Fruit fly (Drosophila melanogaster) whole organism, embryonic: ENCODE data around the gene CG33795.
A peak's percentile ranks its signal among the peaks of the same experiment; 100 is the strongest.

Source experiments
- CG10274 ChIP-seq: fragments of 200-800 bp; sonication (Bioruptor generic); optimal IDR thresholded peaks from 3 replicates; lab custom pipeline; 2017; ENCODE audit warnings: missing biosample characterization, mild to moderate bottlenecking, missing genetic modification characterization
- CG10979 ChIP-seq: fragments of 200-800 bp; sonication (Bioruptor generic); optimal IDR thresholded peaks from 2 replicates; lab custom pipeline; 2018; ENCODE audit warnings: missing biosample characterization, mild to moderate bottlenecking, missing genetic modification characterization, moderate library complexity
- CG11560 ChIP-seq: fragments of 200-800 bp; sonication (Bioruptor generic); IDR thresholded peaks from 3 replicates; pipeline ENCODE4 v1.3.6; 2022; ENCODE audit warnings: missing biosample characterization, missing genetic modification characterization
- CG12071 ChIP-seq: fragments of 200-800 bp; sonication (Bioruptor generic); optimal IDR thresholded peaks from 3 replicates; lab custom pipeline; 2018; ENCODE audit warnings: missing biosample characterization, mild to moderate bottlenecking, missing genetic modification characterization
- CG12769 ChIP-seq: fragments of 200-800 bp; sonication (Bioruptor generic); optimal IDR thresholded peaks from 2 replicates; lab custom pipeline; 2019; ENCODE audit warnings: missing biosample characterization, mild to moderate bottlenecking, missing genetic modification characterization, moderate library complexity
- CG14441 ChIP-seq: fragments of 200-800 bp; sonication (Bioruptor generic); IDR thresholded peaks from 2 replicates; pipeline ENCODE4 v1.3.6; 2022; ENCODE audit warnings: missing biosample characterization, missing genetic modification characterization
- CG16779 ChIP-seq: fragments of 200-800 bp; sonication (Bioruptor generic); IDR thresholded peaks from 2 replicates; pipeline ENCODE4 v1.3.6; 2022; ENCODE audit warnings: missing biosample characterization, missing genetic modification characterization
- CG16863 ChIP-seq: fragments of 200-800 bp; sonication (Bioruptor generic); optimal IDR thresholded peaks from 3 replicates; lab custom pipeline; 2016; ENCODE audit warnings: missing biosample characterization, missing genetic modification characterization
- CG17186 ChIP-seq: fragments of 200-800 bp; sonication (Bioruptor generic); optimal IDR thresholded peaks from 3 replicates; lab custom pipeline; 2017; ENCODE audit warnings: missing biosample characterization, missing genetic modification reagents, missing genetic modification characterization
- CG17385 ChIP-seq: fragments of 200-800 bp; sonication (Bioruptor generic); optimal IDR thresholded peaks from 3 replicates; lab custom pipeline; 2018; ENCODE audit warnings: missing biosample characterization, mild to moderate bottlenecking, missing genetic modification characterization
- CG17802 ChIP-seq: fragments of 200-800 bp; sonication (Bioruptor generic); optimal IDR thresholded peaks from 2 replicates; lab custom pipeline; 2018; ENCODE audit warnings: missing biosample characterization, mild to moderate bottlenecking, missing genetic modification characterization, moderate library complexity
- CG2889 ChIP-seq: fragments of 200-800 bp; sonication (Bioruptor generic); IDR thresholded peaks from 3 replicates; pipeline ENCODE4 v1.3.6; 2022; ENCODE audit warnings: missing biosample characterization, missing genetic modification characterization
- CG31224 ChIP-seq: fragments of 200-800 bp; sonication (Bioruptor generic); IDR thresholded peaks from 2 replicates; pipeline ENCODE4 v1.3.6; 2022; ENCODE audit warnings: missing biosample characterization, missing genetic modification characterization
- CG31388 ChIP-seq: fragments of 200-800 bp; sonication (Bioruptor generic); optimal IDR thresholded peaks from 2 replicates; lab custom pipeline; 2016; ENCODE audit warnings: missing biosample characterization, missing genetic modification characterization
- CG3281 ChIP-seq: fragments of 200-800 bp; sonication (Bioruptor generic); optimal IDR thresholded peaks from 3 replicates; lab custom pipeline; 2017; ENCODE audit warnings: missing biosample characterization, mild to moderate bottlenecking, missing genetic modification characterization
- CG3407 ChIP-seq: fragments of 200-800 bp; sonication (Bioruptor generic); optimal IDR thresholded peaks from 2 replicates; lab custom pipeline; 2018; ENCODE audit warnings: missing biosample characterization, mild to moderate bottlenecking, missing genetic modification characterization
- CG4854 ChIP-seq: fragments of 200-800 bp; sonication (Bioruptor generic); optimal IDR thresholded peaks from 2 replicates; lab custom pipeline; 2016; ENCODE audit warnings: missing biosample characterization, missing genetic modification characterization, inconsistent platforms
- CG6654 ChIP-seq: fragments of 200-800 bp; sonication (Bioruptor generic); optimal IDR thresholded peaks from 2 replicates; lab custom pipeline; 2017; ENCODE audit warnings: missing biosample characterization, mild to moderate bottlenecking, missing genetic modification characterization
- CG6683 ChIP-seq: fragments of 200-800 bp; sonication (Bioruptor generic); optimal IDR thresholded peaks from 2 replicates; lab custom pipeline; 2017; ENCODE audit warnings: missing biosample characterization, mild to moderate bottlenecking, missing genetic modification characterization, missing genetic modification reagents
- CG6689 ChIP-seq: fragments of 200-800 bp; sonication (Bioruptor generic); IDR thresholded peaks from 2 replicates; pipeline ENCODE4 v1.3.6; 2022; ENCODE audit warnings: missing biosample characterization, missing genetic modification characterization
- CG7372 ChIP-seq: fragments of 200-800 bp; sonication (Bioruptor generic); IDR thresholded peaks from 2 replicates; pipeline ENCODE4 v1.3.6; 2022; ENCODE audit warnings: missing biosample characterization, missing genetic modification characterization
- CG7745 ChIP-seq: fragments of 200-800 bp; sonication (Bioruptor generic); optimal IDR thresholded peaks from 2 replicates; lab custom pipeline; 2018; ENCODE audit warnings: missing biosample characterization, mild to moderate bottlenecking, missing genetic modification characterization, moderate library complexity
- CG7963 ChIP-seq: fragments of 200-800 bp; sonication (Bioruptor generic); IDR thresholded peaks from 3 replicates; pipeline ENCODE4 v1.3.6; 2022; ENCODE audit warnings: missing biosample characterization, missing genetic modification characterization; ENCODE audit not compliant: partially characterized antibody
- CG8944 ChIP-seq: fragments of 200-800 bp; sonication (Bioruptor generic); optimal IDR thresholded peaks from 3 replicates; lab custom pipeline; 2016; ENCODE audit warnings: missing biosample characterization, missing genetic modification characterization
- Gug ChIP-seq: fragments of 200-800 bp; sonication (Bioruptor generic); IDR thresholded peaks from 4 replicates; pipeline ENCODE4 v1.3.6; 2022; ENCODE audit warnings: missing biosample characterization, missing genetic modification characterization
- H15 ChIP-seq: fragments of 200-800 bp; sonication (Bioruptor generic); IDR thresholded peaks from 3 replicates; pipeline ENCODE4 v1.3.6; 2022; ENCODE audit warnings: missing biosample characterization, missing genetic modification characterization
- H2.0 ChIP-seq: fragments of 200-800 bp; sonication (Bioruptor generic); IDR thresholded peaks from 2 replicates; pipeline ENCODE4 v1.3.6; 2022; ENCODE audit warnings: missing biosample characterization, missing genetic modification characterization
- HLH54F ChIP-seq: fragments of 200-800 bp; sonication (Bioruptor generic); optimal IDR thresholded peaks from 3 replicates; lab custom pipeline; 2016; ENCODE audit warnings: missing biosample characterization, missing genetic modification characterization
- Kr ChIP-seq: fragments of 200-800 bp; sonication (Bioruptor generic); optimal IDR thresholded peaks from 2 replicates; lab custom pipeline; 2017; ENCODE audit warnings: missing biosample characterization, mild to moderate bottlenecking, missing genetic modification characterization
- Myb ChIP-seq: fragments of 200-800 bp; sonication (Bioruptor generic); optimal IDR thresholded peaks from 2 replicates; lab custom pipeline; 2016; ENCODE audit warnings: missing biosample characterization, missing genetic modification characterization
- Sin3A ChIP-seq: fragments of >200 bp; optimal IDR thresholded peaks from 2 replicates; lab custom pipeline; 2018
- Sox100B ChIP-seq: fragments of 200-800 bp; sonication (Bioruptor generic); optimal IDR thresholded peaks from 3 replicates; lab custom pipeline; 2018; ENCODE audit warnings: missing biosample characterization, mild to moderate bottlenecking, missing genetic modification characterization
- Sry-β ChIP-seq: fragments of 200-800 bp; sonication (Bioruptor generic); optimal IDR thresholded peaks from 2 replicates; lab custom pipeline; 2018; ENCODE audit warnings: missing biosample characterization, mild to moderate bottlenecking, missing genetic modification characterization, moderate library complexity
- al ChIP-seq: fragments of 200-800 bp; sonication (Bioruptor generic); IDR thresholded peaks from 2 replicates; pipeline ENCODE4 v1.3.6; 2022; ENCODE audit warnings: missing biosample characterization, missing genetic modification characterization
- br ChIP-seq: fragments of >200 bp; optimal IDR thresholded peaks from 2 replicates; lab custom pipeline; 2017
- da ChIP-seq: fragments of 200-800 bp; sonication (Bioruptor generic); optimal IDR thresholded peaks from 2 replicates; lab custom pipeline; 2016; ENCODE audit warnings: missing biosample characterization, missing genetic modification characterization
- dmrt99B ChIP-seq: fragments of 200-800 bp; sonication (Bioruptor generic); optimal IDR thresholded peaks from 2 replicates; lab custom pipeline; 2018; ENCODE audit warnings: missing biosample characterization, mild to moderate bottlenecking, missing genetic modification characterization, moderate library complexity
- fru ChIP-seq: fragments of >200 bp; optimal IDR thresholded peaks from 2 replicates; lab custom pipeline; 2017
- gcm ChIP-seq: fragments of 200-800 bp; sonication (Bioruptor generic); optimal IDR thresholded peaks from 2 replicates; lab custom pipeline; 2019; ENCODE audit warnings: missing biosample characterization, mild to moderate bottlenecking, missing genetic modification characterization, moderate library complexity
- gem ChIP-seq: fragments of 200-800 bp; sonication (Bioruptor generic); optimal IDR thresholded peaks from 2 replicates; lab custom pipeline; 2019; ENCODE audit warnings: missing biosample characterization, mild to moderate bottlenecking, missing genetic modification characterization, moderate library complexity
- grau ChIP-seq: fragments of 200-800 bp; optimal IDR thresholded peaks from 3 replicates; lab custom pipeline; 2019; ENCODE audit warnings: missing biosample characterization, mild to moderate bottlenecking, missing genetic modification characterization, moderate library complexity
- lbe ChIP-seq: fragments of 200-800 bp; sonication (Bioruptor generic); optimal IDR thresholded peaks from 2 replicates; lab custom pipeline; 2016; ENCODE audit warnings: missing biosample characterization, mild to moderate bottlenecking, missing genetic modification characterization
- lilli ChIP-seq: fragments of 200-800 bp; sonication (Bioruptor generic); optimal IDR thresholded peaks from 3 replicates; lab custom pipeline; 2016; ENCODE audit warnings: missing biosample characterization, missing genetic modification characterization
- maf-S ChIP-seq: fragments of 200-800 bp; sonication (Bioruptor generic); optimal IDR thresholded peaks from 2 replicates; lab custom pipeline; 2016; ENCODE audit warnings: missing biosample characterization, missing genetic modification characterization
- pho ChIP-seq: fragments of 200-800 bp; sonication (Bioruptor generic); optimal IDR thresholded peaks from 2 replicates; lab custom pipeline; 2016; ENCODE audit warnings: missing biosample characterization, missing genetic modification characterization
- psq ChIP-seq: fragments of 200-800 bp; sonication (Bioruptor generic); optimal IDR thresholded peaks from 2 replicates; lab custom pipeline; 2017; ENCODE audit warnings: missing biosample characterization, missing genetic modification characterization
- slbo ChIP-seq: fragments of 200-800 bp; sonication (Bioruptor generic); IDR thresholded peaks from 2 replicates; pipeline ENCODE4 v1.3.6; 2022; ENCODE audit warnings: missing biosample characterization, missing genetic modification characterization
- sr ChIP-seq: fragments of 200-800 bp; sonication (Bioruptor generic); IDR thresholded peaks from 3 replicates; pipeline ENCODE4 v1.3.6; 2022; ENCODE audit warnings: missing biosample characterization, missing genetic modification characterization
- ssp ChIP-seq: fragments of 200-800 bp; sonication (Bioruptor generic); IDR thresholded peaks from 2 replicates; pipeline ENCODE4 v1.3.6; 2022; ENCODE audit warnings: missing biosample characterization, missing genetic modification characterization
- tna ChIP-seq: fragments of 200-800 bp; sonication (Bioruptor generic); IDR thresholded peaks from 2 replicates; pipeline ENCODE4 v1.3.6; 2022; ENCODE audit warnings: missing biosample characterization, missing genetic modification characterization; ENCODE audit not compliant: partially characterized antibody
- vvl ChIP-seq: fragments of 200-800 bp; sonication (Bioruptor generic); IDR thresholded peaks from 2 replicates; pipeline ENCODE4 v1.3.6; 2022; ENCODE audit warnings: missing biosample characterization, missing genetic modification characterization
- wdn ChIP-seq: fragments of 200-800 bp; sonication (Bioruptor generic); IDR thresholded peaks from 2 replicates; pipeline ENCODE4 v1.3.6; 2022; ENCODE audit warnings: missing biosample characterization, missing genetic modification characterization

The CG33795 gene

dm6 chr3L:16128481-16128972, 42.7 kb downstream of the CG33795 start, which contains the start of gene Pgm1 (continued):
- TF ChIP-seq Sin3A (lab: Kevin White, UChicago) (no peak), CG7963 (no peak), CG12769 (peak; percentile 97), wdn (peak; percentile 63), CG11560 (peak; percentile 47; the same call in 1 of the 3 replicates), ssp (no peak; the same call in 1 of the 2 replicates), Gug (GFP tag; lab: Robert Waterston, UW) (peak; percentile 71), al (GFP tag; lab: Robert Waterston, UW) (peak; percentile 66), br (lab: Kevin White, UChicago) (no peak), CG31224 (GFP tag; lab: Robert Waterston, UW) (peak; percentile 67), pho (GFP tag; lab: Kevin White, UChicago) (peak; percentile 86), lbe (GFP tag; lab: Kevin White, UChicago) (peak; percentile 83), CG4854 (GFP tag; lab: Kevin White, UChicago) (peak; percentile 72), CG7372 (GFP tag; lab: Robert Waterston, UW) (no peak), CG7745 (tag; lab: Kevin White, UChicago) (no peak), da (peak; percentile 83), maf-S (GFP tag; lab: Kevin White, UChicago) (peak; percentile 88), dmrt99B (no peak), CG8944 (peak; percentile 93), Kr (GFP tag; lab: Kevin White, UChicago) (no peak), CG10274 (GFP tag; lab: Kevin White, UChicago) (peak; percentile 100), gcm (GFP tag; lab: Kevin White, UChicago) (peak; percentile 74), H15 (GFP tag; lab: Robert Waterston, UW) (peak; percentile 48; the same call in 1 of the 3 replicates), CG3281 (GFP tag; lab: Kevin White, UChicago) (peak; percentile 88), gem (tag; lab: Kevin White, UChicago) (no peak), tna (GFP tag; lab: Robert Waterston, UW) (no peak), CG17385 (GFP tag; lab: Kevin White, UChicago) (peak; percentile 68), Myb (GFP tag; lab: Kevin White, UChicago) (peak; percentile 81), fru (no peak), CG6654 (peak; percentile 50), Sry-β (GFP tag; lab: Kevin White, UChicago) (no peak), CG10979 (tag; lab: Kevin White, UChicago) (peak; percentile 79), CG12071 (peak; percentile 87), CG17802 (peak; percentile 33), vvl (GFP tag; lab: Robert Waterston, UW) (peak; percentile 72), CG16779 (GFP tag; lab: Robert Waterston, UW) (peak; percentile 74), CG6689 (peak; percentile 59), CG17186 (GFP tag; lab: Kevin White, UChicago) (peak; percentile 46), slbo (GFP tag; lab: Robert Waterston, UW) (peak; percentile 82), CG6683 (peak; percentile 40), psq (GFP tag; lab: Kevin White, UChicago) (peak; percentile 68), sr (GFP tag; lab: Robert Waterston, UW) (peak; percentile 74; the same call in 2 of the 3 replicates), CG14441 (peak; percentile 78), H2.0 (GFP tag; lab: Robert Waterston, UW) (peak; percentile 68), CG2889 (GFP tag; lab: Robert Waterston, UW) (peak; percentile 69; the same call in 2 of the 3 replicates), lilli (peak; percentile 94), grau (peak; percentile 80), HLH54F (GFP tag; lab: Kevin White, UChicago) (peak; percentile 87), CG3407 (GFP tag; lab: Kevin White, UChicago) (peak; percentile 64), CG16863 (GFP tag; lab: Kevin White, UChicago) (peak; percentile 92), CG31388 (GFP tag; lab: Kevin White, UChicago) (peak; percentile 51), Sox100B (peak; percentile 51)
